Worm (Caenorhabditis elegans): ENCODE measurements around the gene C32D5.12.

Gene C32D5.12

DNA sequence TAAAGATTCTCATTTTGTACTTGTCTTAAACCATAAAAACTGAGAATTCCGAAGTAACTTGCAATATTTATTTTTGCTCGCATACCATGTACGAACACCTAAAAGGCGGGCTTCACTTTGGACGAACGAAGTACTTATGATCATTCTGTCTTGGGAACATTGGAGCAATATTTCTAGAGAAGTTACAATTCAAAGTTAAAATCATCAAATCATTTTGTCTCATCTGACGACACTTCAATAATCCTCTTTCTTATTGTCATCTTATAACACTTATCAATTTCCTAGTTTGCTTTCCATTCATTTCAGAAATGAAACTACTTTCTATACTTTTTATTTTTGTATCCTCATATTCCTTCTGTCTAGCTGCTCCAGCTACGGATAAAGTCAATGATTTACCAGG lies 7.9 kb upstream of the C32D5.12 start, which contains the start of gene ctsa-4.1 (continued):
- TF ChIP-seq let-607 (tag; optimal IDR thresholded peaks at IDR 0.05) = no peak
- TF ChIP-seq F37B4.10 (GFP tag; IDR thresholded peaks at IDR 0.05) = no peak
- no peak for TF ChIP-seq ccch-3 (GFP tag; optimal IDR thresholded peaks at IDR 0.05)

DNA sequence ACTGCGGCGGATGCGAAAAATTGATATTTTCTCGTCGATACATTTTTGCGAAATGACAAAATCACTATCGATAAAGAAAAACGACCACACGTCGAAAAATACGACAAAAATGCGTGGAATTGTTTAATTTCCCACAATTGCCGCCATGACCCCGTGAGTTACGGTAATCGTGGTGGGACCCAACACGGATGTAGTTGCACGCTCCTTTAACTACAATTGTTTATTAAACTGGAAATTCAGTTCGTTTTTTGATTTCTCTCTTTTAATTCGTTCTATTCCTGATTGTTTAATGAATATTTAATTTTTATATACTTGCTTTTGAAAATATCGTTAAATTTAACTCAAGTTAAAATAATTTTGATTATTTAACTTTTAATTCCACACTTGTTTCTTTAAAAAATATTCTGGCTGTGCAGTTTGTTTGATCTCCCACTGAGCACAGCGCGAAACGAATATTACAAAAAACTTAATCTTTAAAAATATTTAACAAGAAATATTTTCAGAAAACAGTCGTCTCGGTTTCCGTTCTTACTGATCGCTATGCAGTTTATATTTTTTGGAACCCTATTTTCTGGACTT lies 6.5 kb upstream of the C32D5.12 start, which contains the start of the genes ani-2 and clec-88:
Gene ani-2, minus strand, starts transcription at position 131 of the 579 bp plus-strand sequence.
Gene clec-88, plus strand, starts transcription at position 486 of the 579 bp plus-strand sequence.
- TF ChIP-seq Y95B8A.8 (GFP tag; IDR thresholded peaks at IDR 0.05) = 0 out of 2 replicates have a peak, but pooled peaks have one; percentile 8
- no peak for TF ChIP-seq F57C9.4 (tag; optimal IDR thresholded peaks at IDR 0.05)
- peak; percentile 95 for TF ChIP-seq madf-6 (GFP tag; IDR thresholded peaks at IDR 0.05)
- TF ChIP-seq ztf-18 (tag; optimal IDR thresholded peaks at IDR 0.05) = peak; percentile 9
- TF ChIP-seq ccch-3 (GFP tag; optimal IDR thresholded peaks at IDR 0.05) = no peak
- TF ChIP-seq B0261.1 (tag; optimal IDR thresholded peaks at IDR 0.05) = no peak
- peak; percentile 73 for TF ChIP-seq F23B12.7 (tag; optimal IDR thresholded peaks at IDR 0.05; ENCODE audit: insufficient read depth)
- peak; percentile 34 for TF ChIP-seq him-1 (tag; optimal IDR thresholded peaks at IDR 0.05)
- peak; percentile 20 for TF ChIP-seq tlf-1 (GFP tag; optimal IDR thresholded peaks at IDR 0.05)
- TF ChIP-seq nfyb-1 (GFP tag; IDR thresholded peaks at IDR 0.05) = no peak
- TF ChIP-seq snpc-1.1 (tag; optimal IDR thresholded peaks at IDR 0.05; ENCODE audit: insufficient read depth) = peak; percentile 0
- TF ChIP-seq lin-40 (tag; optimal IDR thresholded peaks at IDR 0.05) = no peak
- TF ChIP-seq repo-1 (tag; optimal IDR thresholded peaks at IDR 0.05) = no peak
- TF ChIP-seq snpc-3.4 (tag; optimal IDR thresholded peaks at IDR 0.05) = peak; percentile 52
- peak; percentile 84 for TF ChIP-seq D2030.7 (GFP tag; IDR thresholded peaks at IDR 0.05)
- TF ChIP-seq gei-17 (GFP tag; optimal IDR thresholded peaks at IDR 0.05) = no peak
- no peak for TF ChIP-seq mes-4 (tag; optimal IDR thresholded peaks at IDR 0.05)
- TF ChIP-seq lir-1 (GFP tag; conservative IDR thresholded peaks at IDR 0.05) = peak; percentile 28; the same call in 1 of the 2 replicates
- TF ChIP-seq unc-130 (GFP tag; optimal IDR thresholded peaks at IDR 0.05) = peak; percentile 73
- TF ChIP-seq Y53F4B.3 (GFP tag; IDR thresholded peaks at IDR 0.05) = peak; percentile 16; the same call in 1 of the 2 replicates
- TF ChIP-seq ceh-91 (GFP tag; IDR thresholded peaks at IDR 0.05) = peak; percentile 85
- peak; percentile 96 for TF ChIP-seq F33H1.4 (GFP tag; IDR thresholded peaks at IDR 0.05)
- 0 out of 2 replicates have a peak, but pooled peaks have one; percentile 23 for TF ChIP-seq madf-3 (GFP tag; IDR thresholded peaks at IDR 0.05)
- peak; percentile 98 for TF ChIP-seq lsl-1 (GFP tag; optimal IDR thresholded peaks at IDR 0.05)
- peak; percentile 49 for TF ChIP-seq lin-54 (GFP tag; optimal IDR thresholded peaks at IDR 0.05)
- TF ChIP-seq snpc-4 (GFP tag; optimal IDR thresholded peaks at IDR 0.05) = no peak
- peak in 1 of 4 experiments; percentile 17 for TF ChIP-seq snpc-4 (tag; optimal IDR thresholded peaks at IDR 0.05)
- TF ChIP-seq hsf-1 (GFP tag; IDR thresholded peaks at IDR 0.05) = 0 out of 2 replicates have a peak, but pooled peaks have one; percentile 45
- peak; percentile 90 for TF ChIP-seq xnd-1 (tag; optimal IDR thresholded peaks at IDR 0.05)
- TF ChIP-seq attf-5 (GFP tag; optimal IDR thresholded peaks at IDR 0.05) = no peak
- no peak; the same call in 1 of the 2 replicates for TF ChIP-seq hmg-1.2 (GFP tag; IDR thresholded peaks at IDR 0.05)
- TF ChIP-seq ztf-3 (GFP tag; optimal IDR thresholded peaks at IDR 0.05) = no peak
- peak; percentile 68 for TF ChIP-seq F49E8.2 (tag; optimal IDR thresholded peaks at IDR 0.05; ENCODE audit: insufficient read depth)
- peak in 1 of 3 experiments; percentile 29 for TF ChIP-seq lin-35 (GFP tag; optimal IDR thresholded peaks at IDR 0.05)
- TF ChIP-seq madf-8 (GFP tag; conservative IDR thresholded peaks at IDR 0.05) = peak; percentile 89
- TF ChIP-seq mcd-1 (GFP tag; IDR thresholded peaks at IDR 0.05) = peak; percentile 34; the same call in 1 of the 2 replicates
- peak; percentile 63; the same call in 1 of the 2 replicates for TF ChIP-seq dox-1 (GFP tag; IDR thresholded peaks at IDR 0.05)
- peak; percentile 76 for TF ChIP-seq dpl-1 (GFP tag; optimal IDR thresholded peaks at IDR 0.05)
- peak; percentile 96 for TF ChIP-seq efl-1 (GFP tag; optimal IDR thresholded peaks at IDR 0.05)
- TF ChIP-seq tbp1 (GFP tag; optimal IDR thresholded peaks at IDR 0.05) = peak; percentile 31

Data from whole organism, young adult.